Fruit fly (Drosophila melanogaster) whole organism, embryonic: Measurements from ENCODE around the gene CAHbeta.

Experiments used
- Atf3 ChIP-seq: fragments of 200-800 bp; sonication (Bioruptor generic); optimal IDR thresholded peaks from 3 replicates; lab custom pipeline; 2016; ENCODE audit warnings: missing biosample characterization, missing genetic modification characterization
- Atf6 ChIP-seq: fragments of 200-800 bp; sonication (Bioruptor generic); IDR thresholded peaks from 2 replicates; pipeline ENCODE4 v1.3.6; 2022; ENCODE audit warnings: missing biosample characterization, missing genetic modification characterization
- CG11247 ChIP-seq: fragments of 200-800 bp; sonication (Bioruptor generic); IDR thresholded peaks from 2 replicates; pipeline ENCODE4 v1.3.6; 2022; ENCODE audit warnings: missing biosample characterization, missing genetic modification characterization
- CG17359 ChIP-seq: fragments of 200-800 bp; sonication (Bioruptor generic); optimal IDR thresholded peaks from 3 replicates; lab custom pipeline; 2018; ENCODE audit warnings: missing biosample characterization, mild to moderate bottlenecking, missing genetic modification characterization, moderate library complexity
- CG17361 ChIP-seq: fragments of 200-800 bp; sonication (Bioruptor generic); IDR thresholded peaks from 3 replicates; pipeline ENCODE4 v1.3.6; 2022; ENCODE audit warnings: missing biosample characterization, missing genetic modification characterization
- CG17802 ChIP-seq: fragments of 200-800 bp; sonication (Bioruptor generic); optimal IDR thresholded peaks from 2 replicates; lab custom pipeline; 2018; ENCODE audit warnings: missing biosample characterization, mild to moderate bottlenecking, missing genetic modification characterization, moderate library complexity
- CG18011 ChIP-seq: fragments of 200-800 bp; sonication (Bioruptor generic); optimal IDR thresholded peaks from 2 replicates; lab custom pipeline; 2017; ENCODE audit warnings: missing biosample characterization, missing genetic modification characterization, mild to moderate bottlenecking, moderate library complexity, missing genotype
- CG30403 ChIP-seq: fragments of 200-800 bp; sonication (Bioruptor generic); optimal IDR thresholded peaks from 3 replicates; lab custom pipeline; 2016; ENCODE audit warnings: missing biosample characterization, missing genetic modification characterization
- CG34224 ChIP-seq: fragments of 200-800 bp; sonication (Bioruptor generic); IDR thresholded peaks from 3 replicates; pipeline ENCODE4 v1.3.6; 2022; ENCODE audit warnings: missing biosample characterization, missing genetic modification characterization; ENCODE audit not compliant: partially characterized antibody
- CG34376 ChIP-seq: fragments of 200-800 bp; sonication (Bioruptor generic); optimal IDR thresholded peaks from 2 replicates; lab custom pipeline; 2018; ENCODE audit warnings: missing biosample characterization, mild to moderate bottlenecking, missing genetic modification characterization
- CG3726 ChIP-seq: fragments of 200-800 bp; sonication (Bioruptor generic); IDR thresholded peaks from 3 replicates; pipeline ENCODE4, ENCODE4 v1.3.6; 2022; ENCODE audit warnings: missing biosample characterization, missing genetic modification characterization
- CG6689 ChIP-seq: fragments of 200-800 bp; sonication (Bioruptor generic); IDR thresholded peaks from 2 replicates; pipeline ENCODE4 v1.3.6; 2022; ENCODE audit warnings: missing biosample characterization, missing genetic modification characterization
- CG7271 ChIP-seq: fragments of 200-800 bp; sonication (Bioruptor generic); optimal IDR thresholded peaks from 2 replicates; lab custom pipeline; 2018; ENCODE audit warnings: missing biosample characterization, mild to moderate bottlenecking, missing genetic modification characterization, moderate library complexity
- HLHmδ ChIP-seq: fragments of 200-800 bp; sonication (Bioruptor generic); optimal IDR thresholded peaks from 2 replicates; lab custom pipeline; 2018; ENCODE audit warnings: missing biosample characterization, mild to moderate bottlenecking, missing genetic modification characterization, moderate library complexity
- Hmr ChIP-seq: fragments of 200-800 bp; sonication (Bioruptor generic); optimal IDR thresholded peaks from 3 replicates; lab custom pipeline; 2017; ENCODE audit warnings: mild to moderate bottlenecking, missing biosample characterization, missing genetic modification reagents, missing genetic modification characterization
- Hmx ChIP-seq: fragments of 200-800 bp; sonication (Bioruptor generic); optimal IDR thresholded peaks from 2 replicates; lab custom pipeline; 2016; ENCODE audit warnings: missing biosample characterization, missing genetic modification characterization
- Mes4 ChIP-seq: fragments of 200-800 bp; sonication (Bioruptor generic); optimal IDR thresholded peaks from 2 replicates; lab custom pipeline; 2016; ENCODE audit warnings: missing biosample characterization, missing genetic modification characterization
- Mrtf ChIP-seq: fragments of 200-800 bp; sonication (Bioruptor generic); IDR thresholded peaks from 3 replicates; pipeline ENCODE4 v1.3.6; 2022; ENCODE audit warnings: missing biosample characterization, missing genetic modification characterization
- Nf-YC ChIP-seq: fragments of 200-800 bp; optimal IDR thresholded peaks from 3 replicates; lab custom pipeline; 2019; ENCODE audit warnings: missing biosample characterization, mild to moderate bottlenecking, missing genetic modification characterization, moderate library complexity
- Ptx1 ChIP-seq: fragments of 200-800 bp; sonication (Bioruptor generic); IDR thresholded peaks from 2 replicates; pipeline ENCODE4 v1.3.6; 2022; ENCODE audit warnings: missing biosample characterization, missing genetic modification characterization
- Six4 ChIP-seq: fragments of 200-800 bp; sonication (Bioruptor generic); optimal IDR thresholded peaks from 2 replicates; lab custom pipeline; 2016; ENCODE audit warnings: missing biosample characterization, missing genetic modification characterization
- ato ChIP-seq: fragments of 200-800 bp; sonication (Bioruptor generic); IDR thresholded peaks from 2 replicates; pipeline ENCODE4 v1.3.6; 2022; ENCODE audit warnings: missing biosample characterization, missing genetic modification characterization; ENCODE audit not compliant: partially characterized antibody
- bbx ChIP-seq: fragments of 200-800 bp; sonication (Bioruptor generic); IDR thresholded peaks from 2 replicates; pipeline ENCODE4 v1.3.6; 2022; ENCODE audit warnings: missing biosample characterization, missing genetic modification characterization; ENCODE audit not compliant: partially characterized antibody
- bigmax ChIP-seq: fragments of 200-800 bp; sonication (Bioruptor generic); optimal IDR thresholded peaks from 2 replicates; lab custom pipeline; 2018; ENCODE audit warnings: missing biosample characterization, mild to moderate bottlenecking, missing genetic modification characterization
- bsh ChIP-seq, 2 experiments: fragments of 200-800 bp; sonication (Bioruptor generic); optimal IDR thresholded peaks; 2 replicates each; lab custom pipeline; 2017 to 2018; ENCODE audit warnings: mild to moderate bottlenecking in 2 of 2, missing biosample characterization in 2 of 2, missing genetic modification characterization in 2 of 2, moderate library complexity in 1 of 2
- cato ChIP-seq: fragments of 200-800 bp; sonication (Bioruptor generic); optimal IDR thresholded peaks from 2 replicates; lab custom pipeline; 2016; ENCODE audit warnings: missing biosample characterization, missing genetic modification characterization, borderline replicate concordance
- chm ChIP-seq: fragments of 200-800 bp; sonication (Bioruptor generic); IDR thresholded peaks from 2 replicates; pipeline ENCODE4 v1.3.6; 2022; ENCODE audit warnings: missing biosample characterization, missing genetic modification characterization
- crol ChIP-seq: fragments of 200-800 bp; sonication (Bioruptor generic); IDR thresholded peaks from 2 replicates; pipeline ENCODE4 v1.3.6; 2022; ENCODE audit warnings: missing biosample characterization, missing genetic modification characterization
- crp ChIP-seq, 2 experiments: fragments of 200-800 bp; sonication (Bioruptor generic); optimal IDR thresholded peaks; 2 replicates in 1 of 2; 3 replicates in 1 of 2; lab custom pipeline; 2017; ENCODE audit warnings: missing biosample characterization in 2 of 2, missing genetic modification characterization in 2 of 2, mild to moderate bottlenecking in 1 of 2, moderate library complexity in 1 of 2
- dm ChIP-seq: fragments of 200-800 bp; sonication (Bioruptor generic); optimal IDR thresholded peaks from 3 replicates; lab custom pipeline; 2016; ENCODE audit warnings: missing biosample characterization, missing genetic modification characterization
- en ChIP-seq: fragments of 200-800 bp; sonication (Bioruptor generic); optimal IDR thresholded peaks from 2 replicates; lab custom pipeline; 2016; ENCODE audit warnings: missing biosample characterization, missing genetic modification characterization
- gcm ChIP-seq: fragments of 200-800 bp; sonication (Bioruptor generic); optimal IDR thresholded peaks from 2 replicates; lab custom pipeline; 2019; ENCODE audit warnings: missing biosample characterization, mild to moderate bottlenecking, missing genetic modification characterization, moderate library complexity
- hbn ChIP-seq: fragments of 200-800 bp; sonication (Bioruptor generic); IDR thresholded peaks from 2 replicates; pipeline ENCODE4 v1.3.6; 2022; ENCODE audit warnings: missing biosample characterization, missing genetic modification characterization; ENCODE audit not compliant: partially characterized antibody
- ind ChIP-seq: fragments of 200-800 bp; sonication (Bioruptor generic); optimal IDR thresholded peaks from 3 replicates; lab custom pipeline; 2016; ENCODE audit warnings: missing biosample characterization, missing genetic modification characterization
- jing ChIP-seq: fragments of 200-800 bp; sonication (Bioruptor generic); optimal IDR thresholded peaks from 2 replicates; lab custom pipeline; 2018; ENCODE audit warnings: missing biosample characterization, mild to moderate bottlenecking, missing genetic modification characterization
- lab ChIP-seq: fragments of 200-800 bp; sonication (Bioruptor generic); optimal IDR thresholded peaks from 3 replicates; lab custom pipeline; 2017; ENCODE audit warnings: missing biosample characterization, missing genetic modification characterization, mild to moderate bottlenecking, moderate library complexity, missing genetic modification reagents
- lilli ChIP-seq: fragments of 200-800 bp; sonication (Bioruptor generic); optimal IDR thresholded peaks from 3 replicates; lab custom pipeline; 2016; ENCODE audit warnings: missing biosample characterization, missing genetic modification characterization
- lov ChIP-seq, 2 experiments: fragments of 200-800 bp in 1 of 2; fragments of >200 bp in 1 of 2; sonication (Bioruptor generic) in 1 of 2; IDR thresholded peaks in 1 of 2; optimal IDR thresholded peaks in 1 of 2; 2 replicates in 1 of 2; 3 replicates in 1 of 2; pipeline versions ENCODE4 v1.3.6 to Lab custom; 2017 to 2022; ENCODE audit warnings: missing biosample characterization in 1 of 2, missing genetic modification characterization in 1 of 2
- mam ChIP-seq: fragments of 200-800 bp; sonication (Bioruptor generic); optimal IDR thresholded peaks from 3 replicates; lab custom pipeline; 2016; ENCODE audit warnings: missing biosample characterization, missing genetic modification characterization
- nom ChIP-seq: fragments of 200-800 bp; sonication (Bioruptor generic); optimal IDR thresholded peaks from 2 replicates; lab custom pipeline; 2017; ENCODE audit warnings: missing biosample characterization, missing genetic modification characterization, mild to moderate bottlenecking, moderate library complexity, missing genetic modification reagents
- onecut ChIP-seq: fragments of 200-800 bp; sonication (Bioruptor generic); IDR thresholded peaks from 2 replicates; pipeline ENCODE4 v1.3.6; 2022; ENCODE audit warnings: missing biosample characterization, missing genetic modification characterization
- phol ChIP-seq: fragments of 200-800 bp; sonication (Bioruptor generic); optimal IDR thresholded peaks from 3 replicates; lab custom pipeline; 2018; ENCODE audit warnings: missing biosample characterization, mild to moderate bottlenecking, missing genetic modification characterization, moderate library complexity
- pnt ChIP-seq: fragments of 200-800 bp; sonication (Bioruptor generic); optimal IDR thresholded peaks from 3 replicates; lab custom pipeline; 2016; ENCODE audit warnings: missing biosample characterization, missing genetic modification characterization
- ranshi ChIP-seq: fragments of 200-800 bp; sonication (Bioruptor generic); IDR thresholded peaks from 2 replicates; pipeline ENCODE4 v1.3.6; 2022; ENCODE audit warnings: missing biosample characterization, missing genetic modification characterization
- row ChIP-seq: fragments of 200-800 bp; sonication (Bioruptor generic); IDR thresholded peaks from 3 replicates; pipeline ENCODE4 v1.3.6; 2022; ENCODE audit warnings: missing biosample characterization, missing genetic modification characterization
- sens ChIP-seq: fragments of 200-800 bp; sonication (Bioruptor generic); peaks from one replicate; lab custom pipeline; 2016; ENCODE audit warnings: missing biosample characterization, missing genetic modification characterization
- sim ChIP-seq: fragments of 200-800 bp; sonication (Bioruptor generic); IDR thresholded peaks from 2 replicates; pipeline ENCODE4 v1.3.6; 2022; ENCODE audit warnings: missing biosample characterization, missing genetic modification characterization
- tin ChIP-seq: fragments of 200-800 bp; sonication (Bioruptor generic); optimal IDR thresholded peaks from 3 replicates; lab custom pipeline; 2016; ENCODE audit warnings: missing biosample characterization, missing genetic modification characterization
- twi ChIP-seq: fragments of 200-800 bp; optimal IDR thresholded peaks from 2 replicates; lab custom pipeline; 2019; ENCODE audit warnings: missing biosample characterization, mild to moderate bottlenecking, missing genetic modification characterization, moderate library complexity
- wor ChIP-seq: fragments of 200-800 bp; sonication (Bioruptor generic); IDR thresholded peaks from 2 replicates; pipeline ENCODE4 v1.3.6; 2022; ENCODE audit warnings: missing biosample characterization, missing genetic modification characterization

The CAHbeta gene

DNA sequence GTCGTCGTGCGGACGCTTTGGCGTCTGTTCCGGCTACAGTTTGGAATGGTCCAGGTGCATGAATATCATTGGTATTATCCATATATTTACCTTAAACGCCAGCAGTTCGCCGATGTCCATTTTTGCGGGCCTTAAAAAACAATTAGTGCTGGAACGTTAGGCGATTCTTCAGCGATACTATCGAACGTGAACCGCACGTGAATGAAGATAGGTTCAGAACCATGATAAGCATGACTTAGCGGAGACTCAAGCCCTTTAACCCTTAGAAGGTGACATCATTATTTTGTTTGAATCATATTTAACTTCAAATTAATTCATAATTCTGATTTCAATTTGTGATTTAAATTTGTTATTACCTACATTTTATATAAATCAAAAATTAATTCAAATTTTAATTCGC, 35.8 kb upstream of the CAHbeta start, which contains the start of gene CG11964 (continued):
- TF ChIP-seq Ptx1 (GFP tag; lab: Robert Waterston, UW) = peak; percentile 53
- TF ChIP-seq ato = peak; percentile 97
- no peak for TF ChIP-seq CG3726
- TF ChIP-seq tin = peak; percentile 67
- peak in 1 of 2 experiments; percentile 32 for TF ChIP-seq bsh (GFP tag; optimal IDR thresholded peaks at IDR 0.05; lab: Kevin White, UChicago)
- peak; percentile 41 for TF ChIP-seq bigmax (GFP tag; lab: Kevin White, UChicago)
- no peak for TF ChIP-seq crol (GFP tag; lab: Robert Waterston, UW)
- TF ChIP-seq CG7271 (tag; lab: Kevin White, UChicago) = no peak
- TF ChIP-seq mam (GFP tag; lab: Kevin White, UChicago) = peak; percentile 76
- peak; percentile 58 for TF ChIP-seq ind (GFP tag; lab: Kevin White, UChicago)
- TF ChIP-seq lov (optimal IDR thresholded peaks at IDR 0.05; lab: Kevin White, UChicago) = no peak
- no peak for TF ChIP-seq lov (GFP tag; IDR thresholded peaks at IDR 0.05; lab: Robert Waterston, UW)
- TF ChIP-seq CG18011 = peak; percentile 4
- TF ChIP-seq CG34224 (GFP tag; lab: Robert Waterston, UW) = peak; percentile 97
- no peak for TF ChIP-seq Hmx (GFP tag; lab: Kevin White, UChicago)
- peak; percentile 72 for TF ChIP-seq lilli (GFP tag; lab: Kevin White, UChicago)
- no peak for TF ChIP-seq nom (GFP tag; lab: Kevin White, UChicago)
- no peak for TF ChIP-seq jing
- no peak for TF ChIP-seq CG34376
- peak; percentile 25; the same call in 1 of the 2 replicates for TF ChIP-seq onecut
- peak; percentile 80 for TF ChIP-seq phol (tag; lab: Kevin White, UChicago)
- no peak for TF ChIP-seq Mrtf (GFP tag; lab: Robert Waterston, UW)
- peak; percentile 75 for TF ChIP-seq Hmr (GFP tag; lab: Kevin White, UChicago)
- TF ChIP-seq chm (GFP tag; lab: Robert Waterston, UW) = no peak
- TF ChIP-seq pnt = peak; percentile 41
- TF ChIP-seq Six4 (GFP tag; lab: Kevin White, UChicago) = peak; percentile 0
- no peak for TF ChIP-seq HLHmδ (GFP tag; lab: Kevin White, UChicago)
- peak; percentile 87 for TF ChIP-seq sens (GFP tag; lab: Kevin White, UChicago)
- TF ChIP-seq hbn (GFP tag; lab: Robert Waterston, UW) = peak; percentile 99
- TF ChIP-seq dm (GFP tag; lab: Kevin White, UChicago) = peak; percentile 90
- no peak for TF ChIP-seq sim (GFP tag; lab: Robert Waterston, UW)
- TF ChIP-seq cato = no peak
- no peak for TF ChIP-seq lab
- TF ChIP-seq Nf-YC (tag; lab: Kevin White, UChicago) = peak; percentile 33
- no peak for TF ChIP-seq gcm (GFP tag; lab: Kevin White, UChicago)
- no peak for TF ChIP-seq Mes4 (GFP tag; lab: Kevin White, UChicago)
- no peak for TF ChIP-seq wor (GFP tag; lab: Robert Waterston, UW)
- TF ChIP-seq bbx = peak; percentile 100
- TF ChIP-seq ranshi (GFP tag; lab: Robert Waterston, UW) = peak; percentile 54; the same call in 1 of the 2 replicates
- peak; percentile 76 for TF ChIP-seq CG17802 (tag; lab: Kevin White, UChicago)
- no peak for TF ChIP-seq Atf6 (GFP tag; lab: Robert Waterston, UW)
- peak; percentile 52 for TF ChIP-seq CG17359
- TF ChIP-seq CG6689 (GFP tag; lab: Robert Waterston, UW) = no peak
- peak; percentile 58 for TF ChIP-seq CG30403 (GFP tag; lab: Kevin White, UChicago)
- TF ChIP-seq CG17361 (GFP tag; lab: Robert Waterston, UW) = peak; percentile 47; the same call in 1 of the 3 replicates
- no peak for TF ChIP-seq en
- peak; percentile 25 for TF ChIP-seq CG11247 (GFP tag; lab: Robert Waterston, UW)
- peak; percentile 91 for TF ChIP-seq row (GFP tag; lab: Robert Waterston, UW)
- TF ChIP-seq Atf3 (GFP tag; lab: Kevin White, UChicago) = peak; percentile 28
- TF ChIP-seq crp (GFP tag; optimal IDR thresholded peaks at IDR 0.05; lab: Kevin White, UChicago) = no peak
- TF ChIP-seq twi (tag; lab: Kevin White, UChicago) = peak; percentile 25
